Fruit fly (Drosophila melanogaster) whole organism: Measurements from ENCODE around the gene Ant2.

Experiments used
- CG8478 ChIP-seq: fragments of >200 bp; optimal IDR thresholded peaks from 2 replicates; lab custom pipeline; 2018; ENCODE audit warnings: inconsistent platforms
- Dll ChIP-seq: fragments of >200 bp; optimal IDR thresholded peaks from 2 replicates; lab custom pipeline; 2017
- EcR ChIP-seq, 2 experiments: fragments of >200 bp; optimal IDR thresholded peaks; 2 replicates each; lab custom pipeline; 2017; ENCODE audit warnings: missing biosample characterization in 2 of 2, missing genetic modification characterization in 2 of 2, missing genetic modification reagents in 2 of 2
- pan ChIP-seq: fragments of >200 bp; optimal IDR thresholded peaks from 2 replicates; lab custom pipeline; 2017
- psq ChIP-seq: fragments of >200 bp; optimal IDR thresholded peaks from 2 replicates; lab custom pipeline; 2017
- usp ChIP-seq: fragments of >200 bp; optimal IDR thresholded peaks from 2 replicates; lab custom pipeline; 2017; ENCODE audit warnings: missing biosample characterization, missing genetic modification characterization, mixed read lengths

The Ant2 gene

dm6 chrX:10748647-10749046, 38.1 kb downstream of the Ant2 start:
- TF ChIP-seq psq (no peak), EcR (GFP tag; optimal IDR thresholded peaks at IDR 0.05; lab: Kevin White, UChicago) (no peak), Dll (no peak), usp (GFP tag; lab: Kevin White, UChicago) (no peak), pan (lab: Kevin White, UChicago) (no peak), CG8478 (lab: Kevin White, UChicago) (no peak)

- no peak for TF ChIP-seq CG8478 (lab: Kevin White, UChicago)
Measured at dm6 chrX:10745590-10745953, 41.1 kb downstream of the Ant2 start.

- no peak for TF ChIP-seq CG8478 (lab: Kevin White, UChicago)
- TF ChIP-seq pan (lab: Kevin White, UChicago), result no peak
- TF ChIP-seq Dll, result no peak
- TF ChIP-seq usp (GFP tag; lab: Kevin White, UChicago), result no peak
- no peak for TF ChIP-seq EcR (GFP tag; optimal IDR thresholded peaks at IDR 0.05; lab: Kevin White, UChicago)
- no peak for TF ChIP-seq psq
Measured at dm6 chrX:10744773-10745589, 41.7 kb downstream of the Ant2 start, which contains the start of gene stx. Gene stx (minus strand): TSS chrX:10744943.

dm6 chrX:10744315-10744767, 42.4 kb downstream of the Ant2 start, which contains the start of gene ras:
Gene ras (plus strand): TSS chrX:10744502.
- TF ChIP-seq usp (GFP tag; lab: Kevin White, UChicago), result no peak
- TF ChIP-seq pan (lab: Kevin White, UChicago), result no peak
- TF ChIP-seq CG8478 (lab: Kevin White, UChicago), result no peak
- TF ChIP-seq Dll, result no peak
- TF ChIP-seq psq, result no peak
- no peak for TF ChIP-seq EcR (GFP tag; optimal IDR thresholded peaks at IDR 0.05; lab: Kevin White, UChicago)

dm6 chrX:10743825-10744224, 42.9 kb downstream of the Ant2 start:
- no peak for TF ChIP-seq Dll
- no peak for TF ChIP-seq pan (lab: Kevin White, UChicago)
- TF ChIP-seq CG8478 (lab: Kevin White, UChicago), result no peak
- TF ChIP-seq psq, result no peak
- no peak for TF ChIP-seq EcR (GFP tag; optimal IDR thresholded peaks at IDR 0.05; lab: Kevin White, UChicago)
- TF ChIP-seq usp (GFP tag; lab: Kevin White, UChicago), result no peak

- TF ChIP-seq CG8478 (lab: Kevin White, UChicago) (no peak), usp (GFP tag; lab: Kevin White, UChicago) (no peak), psq (no peak), pan (lab: Kevin White, UChicago) (no peak), EcR (GFP tag; optimal IDR thresholded peaks at IDR 0.05; lab: Kevin White, UChicago) (no peak), Dll (no peak)
Measured at dm6 chrX:10742578-10742976, 44.1 kb downstream of the Ant2 start.

dm6 chrX:10741754-10742577, 44.7 kb downstream of the Ant2 start:
- TF ChIP-seq usp (GFP tag; lab: Kevin White, UChicago) (no peak), Dll (no peak), EcR (GFP tag; optimal IDR thresholded peaks at IDR 0.05; lab: Kevin White, UChicago) (peak in 1 of 2 experiments; percentile 59), pan (lab: Kevin White, UChicago) (no peak), psq (no peak), CG8478 (lab: Kevin White, UChicago) (no peak)

- TF ChIP-seq CG8478 (lab: Kevin White, UChicago) (no peak), EcR (GFP tag; optimal IDR thresholded peaks at IDR 0.05; lab: Kevin White, UChicago) (no peak), pan (lab: Kevin White, UChicago) (no peak), usp (GFP tag; lab: Kevin White, UChicago) (no peak), Dll (no peak), psq (no peak)
Measured at dm6 chrX:10740953-10741500, 45.7 kb downstream of the Ant2 start.

dm6 chrX:10739614-10740436, 46.9 kb downstream of the Ant2 start:
- TF ChIP-seq Dll, result no peak
- no peak for TF ChIP-seq EcR (GFP tag; optimal IDR thresholded peaks at IDR 0.05; lab: Kevin White, UChicago)
- TF ChIP-seq psq, result no peak
- TF ChIP-seq usp (GFP tag; lab: Kevin White, UChicago), result no peak
- no peak for TF ChIP-seq CG8478 (lab: Kevin White, UChicago)
- no peak for TF ChIP-seq pan (lab: Kevin White, UChicago)

- TF ChIP-seq pan (lab: Kevin White, UChicago) (no peak), usp (GFP tag; lab: Kevin White, UChicago) (no peak), CG8478 (lab: Kevin White, UChicago) (no peak), psq (no peak), Dll (peak; percentile 57), EcR (GFP tag; optimal IDR thresholded peaks at IDR 0.05; lab: Kevin White, UChicago) (no peak)
Measured at dm6 chrX:10738835-10739371, 47.8 kb downstream of the Ant2 start.

- peak; percentile 48 for TF ChIP-seq Dll
- TF ChIP-seq CG8478 (lab: Kevin White, UChicago), result no peak
Measured at dm6 chrX:10738151-10738430, 48.6 kb downstream of the Ant2 start.
